Worm (Caenorhabditis elegans): Measurements from ENCODE around the gene Y11D7A.8.

Y11D7A.8 gene

DNA sequence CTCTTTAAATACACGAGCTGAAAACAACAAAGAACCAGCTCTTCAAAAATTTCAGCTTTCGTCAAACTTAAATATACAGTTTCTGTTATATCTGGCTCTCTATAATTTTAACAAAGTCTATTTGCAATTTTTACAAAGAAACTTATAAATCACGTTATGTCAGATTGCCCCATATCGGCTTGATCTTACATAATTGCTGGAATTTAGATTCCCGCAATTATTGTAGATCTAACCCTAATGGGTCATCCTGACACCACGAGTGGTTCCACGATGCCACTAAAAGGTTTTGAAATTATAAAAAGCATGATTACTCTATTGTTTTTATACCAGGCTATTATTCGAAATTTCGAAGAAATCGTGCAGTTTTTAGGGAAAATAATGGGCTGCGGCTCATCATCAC is at the start of gene Y11D7A.8:
Y11D7A.8 (plus strand) TSS at position 301 of the 400 bp plus-strand sequence.
- TF ChIP-seq unc-39 (tag; optimal IDR thresholded peaks at IDR 0.05) (no peak), bed-3 (GFP tag; optimal IDR thresholded peaks at IDR 0.05) (no peak), zip-8 (tag; optimal IDR thresholded peaks at IDR 0.05) (no peak), sptf-1 (tag; optimal IDR thresholded peaks at IDR 0.05) (no peak), flh-1 (GFP tag; optimal IDR thresholded peaks at IDR 0.05) (no peak), nhr-28 (tag; optimal IDR thresholded peaks at IDR 0.05) (no peak), elt-1 (tag; optimal IDR thresholded peaks at IDR 0.05; ENCODE audit: borderline replicate concordance, insufficient read depth) (no peak), nhr-2 (tag; optimal IDR thresholded peaks at IDR 0.05) (no peak), pha-4 (tag; optimal IDR thresholded peaks at IDR 0.05) (no peak), snpc-4 (tag; optimal IDR thresholded peaks at IDR 0.05) (no peak), drap-1 (GFP tag; optimal IDR thresholded peaks at IDR 0.05) (no peak), ceh-43 (GFP tag; optimal IDR thresholded peaks at IDR 0.05) (no peak), mls-2 (tag; optimal IDR thresholded peaks at IDR 0.05) (no peak), lin-13 (tag; optimal IDR thresholded peaks at IDR 0.05) (no peak), hlh-1 (tag; optimal IDR thresholded peaks at IDR 0.05) (no peak), M03D4.4 (tag; optimal IDR thresholded peaks at IDR 0.05) (no peak), unc-120 (tag; optimal IDR thresholded peaks at IDR 0.05; ENCODE audit: poor library complexity, severe bottlenecking) (no peak), ceh-83 (GFP tag; optimal IDR thresholded peaks at IDR 0.05) (no peak)

DNA sequence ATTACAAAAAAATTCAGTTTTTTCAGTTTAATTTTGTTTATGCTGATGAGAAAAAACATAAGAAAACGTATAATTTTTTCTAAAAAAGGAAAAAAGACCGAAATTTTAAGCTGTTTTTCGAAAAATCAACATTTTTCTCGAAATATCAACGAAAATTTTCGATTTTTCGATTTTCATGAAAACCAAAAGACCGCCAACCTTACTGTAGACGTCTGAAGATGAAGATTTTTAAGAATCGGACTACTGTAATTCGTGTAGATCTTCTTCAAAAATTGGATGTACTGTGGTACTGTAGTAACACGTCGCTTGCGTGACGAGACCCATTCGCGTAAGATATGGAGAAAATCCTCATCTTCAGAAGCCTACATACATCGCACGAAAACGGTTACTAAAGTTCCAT is 40.3 kb upstream of the Y11D7A.8 start:
- TF ChIP-seq elt-1 (tag; optimal IDR thresholded peaks at IDR 0.05; ENCODE audit: borderline replicate concordance, insufficient read depth) (no peak), drap-1 (GFP tag; optimal IDR thresholded peaks at IDR 0.05) (no peak), ceh-39 (tag; optimal IDR thresholded peaks at IDR 0.05) (no peak), ceh-43 (GFP tag; optimal IDR thresholded peaks at IDR 0.05) (no peak), mab-5 (tag; optimal IDR thresholded peaks at IDR 0.05) (no peak)

DNA sequence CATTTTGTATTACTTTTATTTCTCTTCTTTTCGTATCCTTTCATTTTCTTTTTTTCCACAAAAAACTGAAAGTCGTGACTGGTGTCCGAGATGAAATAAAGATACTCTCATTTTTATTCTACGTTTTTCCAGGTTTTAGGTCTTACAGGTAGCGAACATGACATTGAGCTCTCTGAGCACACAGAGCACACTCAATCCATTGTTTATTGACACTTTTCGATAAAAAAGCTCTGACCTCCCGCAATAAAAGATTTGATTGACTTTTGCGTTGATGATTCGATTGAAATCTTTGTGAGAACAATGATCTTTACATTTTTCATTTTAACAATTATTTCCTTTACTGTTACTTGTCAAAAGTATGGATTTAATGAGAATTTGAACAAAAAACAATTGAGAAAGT is 39.1 kb upstream of the Y11D7A.8 start, which contains the start of gene C46C2.6:
C46C2.6 (plus strand) TSS at position 301 of the 400 bp plus-strand sequence.
- TF ChIP-seq unc-62 (GFP tag; optimal IDR thresholded peaks at IDR 0.05) (no peak), zip-8 (tag; optimal IDR thresholded peaks at IDR 0.05) (no peak), nhr-12 (tag; optimal IDR thresholded peaks at IDR 0.05) (no peak), sem-2 (GFP tag; optimal IDR thresholded peaks at IDR 0.05) (no peak), nhr-76 (tag; optimal IDR thresholded peaks at IDR 0.05) (no peak), lin-13 (tag; optimal IDR thresholded peaks at IDR 0.05) (no peak), mep-1 (tag; optimal IDR thresholded peaks at IDR 0.05) (no peak), hlh-1 (tag; optimal IDR thresholded peaks at IDR 0.05) (no peak), unc-120 (tag; optimal IDR thresholded peaks at IDR 0.05; ENCODE audit: poor library complexity, severe bottlenecking) (no peak), tbx-8 (GFP tag; optimal IDR thresholded peaks at IDR 0.05) (no peak), lsy-2 (tag; optimal IDR thresholded peaks at IDR 0.05) (no peak), ham-2 (GFP tag; optimal IDR thresholded peaks at IDR 0.05) (no peak), sptf-1 (tag; optimal IDR thresholded peaks at IDR 0.05) (no peak), ceh-83 (GFP tag; optimal IDR thresholded peaks at IDR 0.05) (no peak), flh-1 (GFP tag; optimal IDR thresholded peaks at IDR 0.05) (no peak), drap-1 (GFP tag; optimal IDR thresholded peaks at IDR 0.05) (no peak), elt-3 (tag; optimal IDR thresholded peaks at IDR 0.05) (no peak)

DNA sequence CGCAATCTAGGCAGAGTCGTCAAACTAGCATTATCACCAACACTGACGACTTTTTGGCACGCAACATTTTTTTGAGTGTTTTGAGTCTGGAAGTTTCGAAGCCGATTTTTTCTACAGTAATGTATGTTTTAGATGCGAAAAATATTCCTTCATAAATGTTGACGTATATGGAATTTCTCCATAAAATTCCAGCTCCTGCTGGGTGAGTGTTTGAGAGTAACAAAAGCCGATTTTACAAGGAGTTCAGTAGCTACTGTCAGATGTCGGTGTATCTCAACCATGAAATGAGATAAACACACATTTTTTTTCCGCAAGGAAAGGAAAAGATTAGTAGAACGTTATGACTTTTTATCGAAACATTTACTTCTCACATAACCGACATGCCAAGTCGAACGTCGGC is 36.4 kb upstream of the Y11D7A.8 start:
- TF ChIP-seq ceh-43 (GFP tag; optimal IDR thresholded peaks at IDR 0.05): no peak
- no peak for TF ChIP-seq pha-4 (tag; optimal IDR thresholded peaks at IDR 0.05)
- TF ChIP-seq mep-1 (tag; optimal IDR thresholded peaks at IDR 0.05): no peak
- no peak for TF ChIP-seq lin-32 (GFP tag; optimal IDR thresholded peaks at IDR 0.05)
- no peak for TF ChIP-seq nhr-76 (tag; optimal IDR thresholded peaks at IDR 0.05)
- TF ChIP-seq unc-62 (GFP tag; optimal IDR thresholded peaks at IDR 0.05): no peak
- no peak for TF ChIP-seq bed-3 (GFP tag; optimal IDR thresholded peaks at IDR 0.05)
- TF ChIP-seq elt-3 (tag; optimal IDR thresholded peaks at IDR 0.05): no peak
- no peak for TF ChIP-seq elt-1 (tag; optimal IDR thresholded peaks at IDR 0.05; ENCODE audit: borderline replicate concordance, insufficient read depth)
- TF ChIP-seq drap-1 (GFP tag; optimal IDR thresholded peaks at IDR 0.05): no peak
- no peak for TF ChIP-seq tbx-8 (GFP tag; optimal IDR thresholded peaks at IDR 0.05)
- TF ChIP-seq nhr-28 (tag; optimal IDR thresholded peaks at IDR 0.05): no peak
- TF ChIP-seq blmp-1 (tag; optimal IDR thresholded peaks at IDR 0.05): no peak

DNA sequence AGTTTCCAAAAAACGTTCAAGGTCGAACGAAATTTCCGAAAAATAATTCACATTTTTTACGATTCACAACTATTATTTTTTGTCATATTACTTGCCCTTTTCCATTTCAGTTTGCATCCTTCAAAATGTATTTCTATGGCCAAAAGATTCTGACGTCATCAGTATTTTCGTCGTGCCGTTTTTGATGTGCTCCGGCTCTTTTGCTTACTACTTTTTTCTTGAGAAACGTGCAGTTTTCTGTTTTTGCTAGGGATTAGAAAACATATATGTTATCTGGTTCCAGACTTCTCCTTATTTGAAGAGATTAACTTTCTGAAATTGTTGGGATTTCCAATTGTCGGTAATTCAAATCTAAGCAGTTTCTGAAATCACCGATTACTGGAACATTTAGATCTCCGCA is 35.4 kb upstream of the Y11D7A.8 start:
- TF ChIP-seq pha-4 (tag; optimal IDR thresholded peaks at IDR 0.05) (no peak), nhr-12 (tag; optimal IDR thresholded peaks at IDR 0.05) (no peak), ztf-11 (tag; optimal IDR thresholded peaks at IDR 0.05) (no peak), lsy-2 (tag; optimal IDR thresholded peaks at IDR 0.05) (no peak), ceh-83 (GFP tag; optimal IDR thresholded peaks at IDR 0.05) (no peak), sptf-1 (tag; optimal IDR thresholded peaks at IDR 0.05) (no peak), unc-120 (tag; optimal IDR thresholded peaks at IDR 0.05; ENCODE audit: poor library complexity, severe bottlenecking) (no peak), ham-2 (GFP tag; optimal IDR thresholded peaks at IDR 0.05) (no peak), blmp-1 (tag; optimal IDR thresholded peaks at IDR 0.05) (no peak), nhr-76 (tag; optimal IDR thresholded peaks at IDR 0.05) (no peak), zip-8 (tag; optimal IDR thresholded peaks at IDR 0.05) (no peak), sem-2 (GFP tag; optimal IDR thresholded peaks at IDR 0.05) (no peak), lin-32 (GFP tag; optimal IDR thresholded peaks at IDR 0.05) (no peak), nhr-2 (tag; optimal IDR thresholded peaks at IDR 0.05) (no peak), elt-1 (tag; optimal IDR thresholded peaks at IDR 0.05; ENCODE audit: borderline replicate concordance, insufficient read depth) (no peak)

All from whole organism, mixed stage, embryonic.